Worm (Caenorhabditis elegans): Measurements from ENCODE around the gene M01B2.13.

The M01B2.13 gene

DNA sequence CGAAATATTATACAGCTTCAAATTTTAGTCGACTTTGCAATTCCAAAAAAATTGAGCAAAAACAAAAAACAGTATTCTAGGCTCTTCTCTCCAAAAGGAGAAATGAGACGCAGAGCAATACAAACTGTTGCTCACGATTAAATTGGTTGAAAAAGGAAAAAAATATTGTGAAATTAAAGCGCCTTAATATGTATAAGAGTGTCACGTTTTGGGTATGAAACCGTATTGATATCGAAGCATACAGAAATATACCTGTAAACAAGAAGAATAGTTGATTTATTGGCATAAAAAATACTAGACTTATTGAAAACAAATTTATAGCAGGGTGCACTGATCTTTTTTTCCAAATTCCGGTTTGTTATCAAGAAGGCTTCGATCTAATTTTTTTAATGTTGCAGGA is at the start of gene M01B2.13:
Gene M01B2.13, minus strand, starts transcription at position 101 of the 400 bp plus-strand sequence.
- TF ChIP-seq rcor-1 (GFP tag; IDR thresholded peaks at IDR 0.05): no peak
- no peak for TF ChIP-seq sdz-38 (tag; optimal IDR thresholded peaks at IDR 0.05)
- TF ChIP-seq F57A8.1 (GFP tag; optimal IDR thresholded peaks at IDR 0.05): no peak

DNA sequence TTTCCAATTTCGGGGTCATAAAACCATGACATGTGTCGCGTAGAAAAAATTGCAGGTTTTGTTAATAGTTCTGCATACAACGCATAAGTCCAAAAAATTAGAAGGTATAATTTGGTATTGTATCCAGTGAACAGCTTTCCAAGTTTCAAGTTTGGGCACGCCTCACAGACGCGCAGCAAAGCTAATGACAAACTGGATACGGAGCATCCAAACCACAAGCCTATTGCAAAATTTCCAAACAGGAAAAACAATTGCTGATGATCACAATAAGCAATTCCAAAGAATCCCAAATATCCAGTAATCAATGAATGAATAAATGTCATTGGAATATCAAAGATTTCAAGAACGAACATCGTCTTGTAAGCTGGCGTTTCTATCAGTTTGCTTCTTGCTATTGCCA is 47.8 kb upstream of the M01B2.13 start:
- TF ChIP-seq D2030.7 (GFP tag; IDR thresholded peaks at IDR 0.05): no peak
- no peak for TF ChIP-seq bed-2 (GFP tag; IDR thresholded peaks at IDR 0.05)
- no peak for TF ChIP-seq nfya-2 (GFP tag; IDR thresholded peaks at IDR 0.05)
- no peak for TF ChIP-seq B0019.2 (GFP tag; conservative IDR thresholded peaks at IDR 0.05)
- no peak for TF ChIP-seq dpl-1 (GFP tag; optimal IDR thresholded peaks at IDR 0.05)
- TF ChIP-seq F57A8.1 (GFP tag; optimal IDR thresholded peaks at IDR 0.05): no peak
- TF ChIP-seq Y56A3A.18 (GFP tag; IDR thresholded peaks at IDR 0.05): no peak
- no peak for TF ChIP-seq rcor-1 (GFP tag; IDR thresholded peaks at IDR 0.05)
- TF ChIP-seq F49E8.2 (tag; optimal IDR thresholded peaks at IDR 0.05; ENCODE audit: insufficient read depth): no peak
- no peak for TF ChIP-seq F37B4.10 (GFP tag; IDR thresholded peaks at IDR 0.05)
- TF ChIP-seq mel-28 (tag; optimal IDR thresholded peaks at IDR 0.05; ENCODE audit: borderline replicate concordance): no peak
- TF ChIP-seq Y67H2A.10 (GFP tag; conservative IDR thresholded peaks at IDR 0.05): no peak
- no peak for TF ChIP-seq sptf-2 (GFP tag; optimal IDR thresholded peaks at IDR 0.05)
- TF ChIP-seq mcd-1 (GFP tag; IDR thresholded peaks at IDR 0.05): no peak
- TF ChIP-seq rec-8 (tag; optimal IDR thresholded peaks at IDR 0.05): no peak
- no peak for TF ChIP-seq B0035.1 (tag; optimal IDR thresholded peaks at IDR 0.05)
- TF ChIP-seq ccch-3 (GFP tag; optimal IDR thresholded peaks at IDR 0.05): no peak
- TF ChIP-seq tbp1 (GFP tag; optimal IDR thresholded peaks at IDR 0.05): no peak
- no peak for TF ChIP-seq rpc-1 (optimal IDR thresholded peaks at IDR 0.05)
- no peak for TF ChIP-seq rpc-1 (tag; optimal IDR thresholded peaks at IDR 0.05)

DNA sequence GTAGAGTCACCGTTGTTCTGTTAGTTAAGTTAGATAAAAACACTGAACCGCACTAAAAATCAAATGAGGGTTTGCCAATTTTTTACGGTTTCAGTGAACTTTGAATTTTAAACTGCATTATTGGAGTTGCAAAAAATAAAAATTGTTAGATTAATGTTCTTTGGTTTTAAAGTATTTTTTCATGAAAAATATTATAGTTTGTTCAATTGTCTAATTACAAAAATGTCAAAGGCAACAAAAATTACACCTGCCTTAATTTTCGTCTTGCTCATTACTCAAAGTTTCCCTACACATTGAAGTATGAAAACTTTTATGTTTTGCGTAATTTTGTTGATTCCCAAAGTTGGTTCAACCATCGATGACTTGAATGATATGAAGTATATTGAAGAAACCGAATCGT is 45.1 kb upstream of the M01B2.13 start, which contains the start of gene irld-62:
Gene irld-62, plus strand, starts transcription at position 301 of the 400 bp plus-strand sequence.
- TF ChIP-seq T26A5.8 (tag; optimal IDR thresholded peaks at IDR 0.05) (no peak), egrh-3 (GFP tag; IDR thresholded peaks at IDR 0.05) (no peak), F57C9.4 (tag; optimal IDR thresholded peaks at IDR 0.05) (no peak), aptf-3 (GFP tag; IDR thresholded peaks at IDR 0.05) (no peak)

DNA sequence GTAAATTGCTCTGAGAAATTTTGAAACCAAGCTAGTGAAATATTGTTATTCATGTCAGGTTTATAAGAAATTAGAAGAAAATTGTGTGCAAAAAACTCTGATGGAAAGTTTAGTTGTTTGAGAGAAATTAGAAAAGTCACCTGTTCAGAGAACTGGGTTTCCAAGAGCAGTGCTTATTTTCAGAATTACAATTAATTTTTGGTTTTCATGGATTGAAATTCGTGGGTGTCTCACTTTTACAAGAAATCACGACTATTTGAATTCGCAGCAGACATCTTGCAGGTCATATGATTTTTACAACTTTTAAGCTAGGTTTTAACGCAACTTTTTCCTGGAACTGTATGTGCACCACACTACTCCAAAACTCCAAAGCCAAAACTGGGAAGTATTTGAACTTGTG is 43.3 kb upstream of the M01B2.13 start, which contains the start of gene srz-10:
Gene srz-10, minus strand, starts transcription at position 88 of the 400 bp plus-strand sequence.
- no peak for TF ChIP-seq die-1 (tag; optimal IDR thresholded peaks at IDR 0.05)
- no peak for TF ChIP-seq nfya-2 (GFP tag; IDR thresholded peaks at IDR 0.05)
- TF ChIP-seq snpc-4 (GFP tag; optimal IDR thresholded peaks at IDR 0.05): no peak
- TF ChIP-seq snpc-4 (tag; optimal IDR thresholded peaks at IDR 0.05): no peak
- TF ChIP-seq xnd-1 (tag; optimal IDR thresholded peaks at IDR 0.05): no peak
- no peak for TF ChIP-seq F49E8.2 (tag; optimal IDR thresholded peaks at IDR 0.05; ENCODE audit: insufficient read depth)
- TF ChIP-seq gei-17 (GFP tag; optimal IDR thresholded peaks at IDR 0.05): no peak

DNA sequence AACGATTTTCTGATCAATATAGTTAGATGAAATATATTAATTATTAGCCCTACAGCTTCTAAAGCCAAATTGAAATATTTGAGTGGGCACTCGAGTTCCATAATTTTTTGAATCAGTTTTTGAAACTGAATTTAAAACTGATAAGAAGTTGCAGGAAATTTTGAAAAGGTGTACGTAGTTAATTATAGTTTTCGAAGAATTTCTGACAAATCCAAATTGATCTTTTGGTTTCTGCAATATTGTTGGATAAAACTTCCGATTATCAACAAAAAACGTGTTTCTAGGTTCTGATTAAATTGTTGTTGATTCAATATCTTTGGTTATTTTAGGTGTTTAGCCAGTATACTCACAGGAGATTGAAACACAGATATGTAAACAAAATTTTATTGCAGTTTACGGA is 41.0 kb upstream of the M01B2.13 start, which contains the start of gene T26H8.4:
Gene T26H8.4, minus strand, starts transcription at position 101 of the 400 bp plus-strand sequence.
- TF ChIP-seq dpff-1 (tag; optimal IDR thresholded peaks at IDR 0.05) (no peak), ztf-22 (GFP tag; optimal IDR thresholded peaks at IDR 0.05) (no peak), nhr-27 (tag; optimal IDR thresholded peaks at IDR 0.05) (no peak), snpc-4 (GFP tag; optimal IDR thresholded peaks at IDR 0.05) (no peak), snpc-4 (tag; optimal IDR thresholded peaks at IDR 0.05) (no peak), snpc-1.1 (tag; optimal IDR thresholded peaks at IDR 0.05; ENCODE audit: insufficient read depth) (no peak), F57A8.1 (GFP tag; optimal IDR thresholded peaks at IDR 0.05) (no peak), attf-6 (GFP tag; IDR thresholded peaks at IDR 0.05) (no peak), hlh-26 (GFP tag; conservative IDR thresholded peaks at IDR 0.05) (no peak), athp-1 (tag; optimal IDR thresholded peaks at IDR 0.05) (no peak), madf-3 (GFP tag; IDR thresholded peaks at IDR 0.05) (no peak), D2030.7 (GFP tag; IDR thresholded peaks at IDR 0.05) (no peak), ztf-25 (GFP tag; IDR thresholded peaks at IDR 0.05) (no peak), bed-2 (GFP tag; IDR thresholded peaks at IDR 0.05) (no peak), ceh-40 (GFP tag; IDR thresholded peaks at IDR 0.05) (no peak), F57C9.4 (tag; optimal IDR thresholded peaks at IDR 0.05) (no peak), ceh-79 (tag; optimal IDR thresholded peaks at IDR 0.05) (no peak), him-1 (tag; optimal IDR thresholded peaks at IDR 0.05) (no peak), efl-1 (GFP tag; optimal IDR thresholded peaks at IDR 0.05) (no peak)
